Fruit fly (Drosophila melanogaster) whole organism, prepupa: ENCODE results near the gene CstF64.

Experiments used
- CG10669 ChIP-seq: fragments of 200-800 bp; sonication (Bioruptor generic); optimal IDR thresholded peaks from 3 replicates; lab custom pipeline; 2018; ENCODE audit warnings: missing biosample characterization, mild to moderate bottlenecking, missing genetic modification characterization, moderate library complexity
- svp ChIP-seq: fragments of 200-800 bp; sonication (Bioruptor generic); peaks from one replicate; lab custom pipeline; 2016; ENCODE audit warnings: missing biosample characterization, missing genetic modification characterization

DNA sequence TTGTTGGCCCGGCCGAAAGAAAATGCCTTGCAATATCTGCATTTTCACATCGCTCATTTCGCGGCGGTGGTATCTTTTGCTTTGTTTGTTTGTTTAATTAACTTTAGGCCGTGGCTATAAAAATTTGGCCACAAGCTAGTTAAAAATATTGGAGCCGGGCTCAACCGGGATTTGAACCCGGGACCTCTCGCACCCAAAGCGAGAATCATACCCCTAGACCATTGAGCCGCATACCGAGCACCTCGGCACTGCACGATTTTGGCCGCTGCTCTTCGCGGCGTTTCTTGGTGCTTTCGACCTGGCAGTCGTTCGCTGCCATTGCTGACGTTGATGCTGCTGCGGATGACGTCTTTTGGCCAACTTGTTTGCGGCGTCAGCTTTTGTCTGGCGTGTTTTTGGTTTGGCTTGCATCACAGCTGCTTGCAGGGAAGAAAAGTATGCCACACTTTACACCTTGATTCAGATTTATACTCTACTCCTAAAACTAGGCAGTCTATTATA, 31.1 kb upstream of the CstF64 start:
- TF ChIP-seq CG10669 (GFP tag; lab: Kevin White, UChicago): no peak
- peak; percentile 83 for TF ChIP-seq svp
